Worm (Caenorhabditis elegans) whole organism, L4 larva: Measurements from ENCODE around the gene vms-1.

ENCODE experiments used
- T20F7.1 ChIP-seq: fragments of 200-800 bp; sonication (Bioruptor generic); optimal IDR thresholded peaks from 2 replicates; lab custom pipeline; 2018; ENCODE audit warnings: mild to moderate bottlenecking, missing genetic modification characterization, missing compliant biosample characterization
- T26A8.4 ChIP-seq: fragments of 200-800 bp; sonication (Bioruptor generic); IDR thresholded peaks from 2 replicates; pipeline ENCODE4 v1.3.6; 2022; ENCODE audit warnings: missing genetic modification characterization, missing compliant biosample characterization
- Y48G9A.11 ChIP-seq: fragments of 200-800 bp; sonication (Bioruptor generic); IDR thresholded peaks from 2 replicates; pipeline ENCODE4 v1.3.6; 2022; ENCODE audit warnings: missing genetic modification reagents, missing genetic modification characterization, missing compliant biosample characterization
- ceh-28 ChIP-seq: fragments of 150-350 bp; optimal IDR thresholded peaks from 2 replicates; lab custom pipeline; 2014; ENCODE audit warnings: missing biosample characterization, missing genetic modification reagents, missing genetic modification characterization
- lin-1 ChIP-seq: fragments of 200-800 bp; sonication (Bioruptor generic); IDR thresholded peaks from 2 replicates; pipeline ENCODE4 v1.3.6; 2022; ENCODE audit warnings: missing genetic modification reagents, missing genetic modification characterization, missing compliant biosample characterization
- lin-13 ChIP-seq: fragments of 150-350 bp; optimal IDR thresholded peaks from 2 replicates; lab custom pipeline; 2014; ENCODE audit warnings: missing biosample characterization, missing genetic modification reagents, missing genetic modification characterization
- lin-38 ChIP-seq: fragments of 200-800 bp; sonication (Bioruptor generic); IDR thresholded peaks from 2 replicates; pipeline ENCODE4 v1.3.6; 2022; ENCODE audit warnings: missing genetic modification reagents, missing genetic modification characterization, missing compliant biosample characterization
- mes-2 ChIP-seq: sonication (generic microtip); optimal IDR thresholded peaks from 2 replicates; lab custom pipeline; 2016; ENCODE audit warnings: missing genotype, mild to moderate bottlenecking, missing genetic modification characterization, missing compliant biosample characterization; ENCODE audit not compliant: poor library complexity, severe bottlenecking
- nhr-76 ChIP-seq: fragments of 150-350 bp; optimal IDR thresholded peaks from 2 replicates; lab custom pipeline; 2014; ENCODE audit warnings: missing biosample characterization, missing genetic modification characterization
- php-3 ChIP-seq: fragments of 200-800 bp; sonication (Bioruptor generic); IDR thresholded peaks from 2 replicates; pipeline ENCODE4 v1.3.6; 2022; ENCODE audit warnings: missing genetic modification reagents, missing genetic modification characterization, missing compliant biosample characterization
- snpc-1.2 ChIP-seq: fragments of 200-800 bp; sonication (Bioruptor generic); IDR thresholded peaks from 2 replicates; pipeline ENCODE4 v1.3.6; 2022; ENCODE audit warnings: missing genetic modification reagents, missing genetic modification characterization, missing compliant biosample characterization
- unc-130 ChIP-seq: sonication (generic microtip); optimal IDR thresholded peaks from 2 replicates; lab custom pipeline; 2016; ENCODE audit warnings: missing genetic modification reagents, missing genetic modification characterization, missing compliant biosample characterization
- unc-62 ChIP-seq, 3 experiments: fragments of 150-350 bp in 1 of 3; sonication (generic microtip); optimal IDR thresholded peaks in 2 of 3; peaks in 1 of 3; 1 replicate in 1 of 3; 2 replicates in 2 of 3; lab custom pipeline; 2014 to 2017; ENCODE audit warnings: missing biosample characterization in 3 of 3, missing genetic modification characterization in 3 of 3, missing genetic modification reagents in 3 of 3, missing genotype in 1 of 3

DNA sequence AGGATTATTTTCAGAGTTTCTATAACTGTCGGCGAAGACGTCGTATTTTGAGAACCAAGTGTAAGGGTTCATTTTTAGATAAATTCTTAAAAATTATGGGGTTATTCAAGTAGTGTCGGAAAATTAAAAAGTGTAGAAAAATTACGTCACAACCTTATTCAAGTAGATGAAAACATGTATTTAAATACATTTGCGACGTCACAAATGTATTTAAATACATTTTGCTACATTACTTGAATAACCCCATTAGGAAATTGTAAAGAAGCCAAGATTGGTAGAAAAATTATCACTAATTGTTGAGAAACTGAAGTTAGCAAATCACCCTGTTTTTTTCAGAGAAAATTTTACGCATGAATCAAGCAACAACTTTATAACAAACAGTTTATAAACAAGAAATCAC, 40.9 kb downstream of the vms-1 start:
- TF ChIP-seq unc-62 (GFP tag; optimal IDR thresholded peaks at IDR 0.05 in 1 of 2; lab: Kevin White, UChicago) (no peak), unc-62 (tag; optimal IDR thresholded peaks at IDR 0.05; lab: Kevin White, UChicago) (no peak), T20F7.1 (no peak), php-3 (no peak), lin-1 (GFP tag; lab: Robert Waterston, UW) (no peak), Y48G9A.11 (peak; percentile 65), snpc-1.2 (GFP tag; lab: Robert Waterston, UW) (peak; percentile 52; the same call in 1 of the 2 replicates), nhr-76 (tag; lab: Kevin White, UChicago) (no peak), ceh-28 (tag; lab: Kevin White, UChicago) (no peak), T26A8.4 (GFP tag; lab: Robert Waterston, UW) (no peak), lin-38 (GFP tag; lab: Robert Waterston, UW) (peak; percentile 58), lin-13 (GFP tag; lab: Kevin White, UChicago) (no peak), mes-2 (tag; lab: Kevin White, UChicago) (no peak), unc-130 (GFP tag; lab: Kevin White, UChicago) (no peak)
